Worm (Caenorhabditis elegans): ENCODE measurements around the gene srx-42.
A peak's percentile ranks its signal among the peaks of the same experiment; 100 is the strongest.

Gene srx-42

DNA sequence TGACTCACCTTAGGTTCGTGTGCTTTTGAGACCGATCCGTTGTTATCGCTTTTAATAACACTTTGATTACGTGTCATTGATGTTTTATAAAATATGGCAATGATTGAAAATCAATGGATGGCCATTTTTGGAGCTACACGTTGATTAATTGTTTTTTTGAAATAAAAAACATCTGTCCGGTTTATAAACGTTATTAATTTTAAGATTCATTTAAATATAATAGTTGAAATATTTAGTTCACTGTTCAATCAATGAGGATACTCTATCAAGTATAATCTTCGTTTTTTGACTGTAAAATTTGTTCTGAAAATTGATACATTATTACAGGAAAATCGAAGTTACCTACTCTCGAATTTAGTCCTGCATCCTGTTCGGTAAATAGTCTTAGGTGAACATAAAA lies 37.4 kb downstream of the srx-42 start, which contains the start of gene R10D12.10:
R10D12.10 (minus strand) TSS at position 101 of the 400 bp plus-strand sequence.
- TF ChIP-seq rnt-1 (tag; optimal IDR thresholded peaks at IDR 0.05) (no peak), fos-1 (tag; optimal IDR thresholded peaks at IDR 0.05) (no peak), xbp-1 (tag; optimal IDR thresholded peaks at IDR 0.05) (no peak), grh-1 (GFP tag; IDR thresholded peaks at IDR 0.05) (no peak), blmp-1 (tag; optimal IDR thresholded peaks at IDR 0.05) (no peak), fkh-10 (GFP tag; optimal IDR thresholded peaks at IDR 0.05) (no peak), nhr-77 (tag; optimal IDR thresholded peaks at IDR 0.05) (no peak), ceh-88 (GFP tag; IDR thresholded peaks at IDR 0.05) (no peak), ces-1 (GFP tag; optimal IDR thresholded peaks at IDR 0.05) (no peak), snu-23 (GFP tag; optimal IDR thresholded peaks at IDR 0.05) (no peak), nhr-47 (tag; optimal IDR thresholded peaks at IDR 0.05) (no peak), unc-62 (GFP tag; optimal IDR thresholded peaks at IDR 0.05) (no peak), unc-98 (GFP tag; IDR thresholded peaks at IDR 0.05) (no peak), C16A3.4 (tag; optimal IDR thresholded peaks at IDR 0.05) (no peak), unc-86 (tag; optimal IDR thresholded peaks at IDR 0.05) (no peak), nhr-237 (tag; optimal IDR thresholded peaks at IDR 0.05) (no peak), pag-3 (tag; optimal IDR thresholded peaks at IDR 0.05; ENCODE audit: borderline replicate concordance, insufficient read depth) (no peak)

- TF ChIP-seq tbx-2 (tag; optimal IDR thresholded peaks at IDR 0.05) (no peak), unc-86 (tag; optimal IDR thresholded peaks at IDR 0.05) (no peak), nhr-76 (tag; optimal IDR thresholded peaks at IDR 0.05) (no peak), ceh-8 (GFP tag; optimal IDR thresholded peaks at IDR 0.05) (no peak), ceh-90 (tag; optimal IDR thresholded peaks at IDR 0.05) (no peak), hlh-17 (GFP tag; optimal IDR thresholded peaks at IDR 0.05; ENCODE audit: borderline replicate concordance) (no peak), vab-15 (tag; optimal IDR thresholded peaks at IDR 0.05) (no peak), ceh-88 (GFP tag; IDR thresholded peaks at IDR 0.05) (no peak), dsc-1 (tag; optimal IDR thresholded peaks at IDR 0.05) (no peak), lin-39 (tag; optimal IDR thresholded peaks at IDR 0.05) (no peak), unc-98 (GFP tag; IDR thresholded peaks at IDR 0.05) (no peak), nhr-20 (tag; optimal IDR thresholded peaks at IDR 0.05) (no peak), lsy-2 (tag; optimal IDR thresholded peaks at IDR 0.05) (no peak), mef-2 (tag; optimal IDR thresholded peaks at IDR 0.05) (no peak), aha-1 (tag; optimal IDR thresholded peaks at IDR 0.05) (no peak), pax-3 (tag; optimal IDR thresholded peaks at IDR 0.05) (no peak), pqm-1 (tag; optimal IDR thresholded peaks at IDR 0.05) (no peak), sup-37 (GFP tag; optimal IDR thresholded peaks at IDR 0.05) (no peak)
These were observed 40.1 kb downstream of the srx-42 start, which contains the start of gene srh-24 for ce11 chrV:13960916-13961315. Gene srh-24, minus strand, starts transcription at chrV:13961016.

- TF ChIP-seq nhr-20 (tag; optimal IDR thresholded peaks at IDR 0.05) (peak; percentile 60), nhr-28 (tag; optimal IDR thresholded peaks at IDR 0.05) (no peak), lin-14 (GFP tag; optimal IDR thresholded peaks at IDR 0.05) (peak; percentile 42), nhr-11 (tag; optimal IDR thresholded peaks at IDR 0.05) (peak; percentile 30), elt-2 (tag; optimal IDR thresholded peaks at IDR 0.05) (peak; percentile 53), lsy-2 (tag; optimal IDR thresholded peaks at IDR 0.05) (peak; percentile 59 to 67), xbp-1 (tag; optimal IDR thresholded peaks at IDR 0.05) (peak; percentile 40), fkh-10 (GFP tag; optimal IDR thresholded peaks at IDR 0.05) (no peak), pag-3 (tag; optimal IDR thresholded peaks at IDR 0.05; ENCODE audit: borderline replicate concordance, insufficient read depth) (no peak), lin-15B (tag; optimal IDR thresholded peaks at IDR 0.05) (no peak), C16A3.4 (tag; optimal IDR thresholded peaks at IDR 0.05) (peak; percentile 51), alr-1 (tag; optimal IDR thresholded peaks at IDR 0.05; ENCODE audit: borderline replicate concordance) (no peak), elt-3 (tag; optimal IDR thresholded peaks at IDR 0.05) (peak in 1 of 6 experiments; percentile 31), lir-3 (tag; optimal IDR thresholded peaks at IDR 0.05; ENCODE audit: poor library complexity) (peak; percentile 41), swsn-7 (tag; optimal IDR thresholded peaks at IDR 0.05) (peak; percentile 64), snpc-4 (tag; optimal IDR thresholded peaks at IDR 0.05) (peak; percentile 69), skn-1 (tag; optimal IDR thresholded peaks at IDR 0.05) (peak; percentile 59), ztf-11 (tag; optimal IDR thresholded peaks at IDR 0.05) (peak; percentile 27 to 34), unc-86 (tag; optimal IDR thresholded peaks at IDR 0.05) (peak; percentile 14), sptf-1 (tag; optimal IDR thresholded peaks at IDR 0.05) (no peak), unc-130 (tag; optimal IDR thresholded peaks at IDR 0.05) (peak; percentile 75), grh-1 (GFP tag; IDR thresholded peaks at IDR 0.05) (0 out of 2 replicates have a peak, but pooled peaks have one; percentile 26), lin-35 (GFP tag; optimal IDR thresholded peaks at IDR 0.05) (peak; percentile 60 to 63), irx-1 (tag; optimal IDR thresholded peaks at IDR 0.05) (peak; percentile 8), blmp-1 (tag; optimal IDR thresholded peaks at IDR 0.05) (peak; percentile 49), lin-13 (GFP tag; optimal IDR thresholded peaks at IDR 0.05) (peak; percentile 59)
These were observed 41.1 kb downstream of the srx-42 start, which contains the start of the genes algn-13 and R10D12.13 for ce11 chrV:13961927-13962419. Gene algn-13, minus strand, starts transcription at chrV:13961977. Gene R10D12.13, plus strand, starts transcription at chrV:13962417.

All from whole organism, L1 larva.